Fruit fly (Drosophila melanogaster): ENCODE data around the gene CG3386.
A peak's percentile ranks its signal among the peaks of the same experiment; 100 is the strongest.

dm6 chr3L:700160-700917 is 18.1 kb upstream of the CG3386 start:
- TF ChIP-seq grau (tag; optimal IDR thresholded peaks at IDR 0.05) (peak; percentile 73), CG13775 (GFP tag; optimal IDR thresholded peaks at IDR 0.05) (peak; percentile 8), Opbp (GFP tag; IDR thresholded peaks at IDR 0.05; ENCODE audit: partially characterized antibody) (no peak), CG7372 (GFP tag; IDR thresholded peaks at IDR 0.05) (no peak), CG14667 (GFP tag; IDR thresholded peaks at IDR 0.05) (peak; percentile 24; the same call in 1 of the 2 replicates), CG4282 (GFP tag; optimal IDR thresholded peaks at IDR 0.05) (peak; percentile 1), CkIIα-i1 (GFP tag; IDR thresholded peaks at IDR 0.05) (no peak), CG10366 (GFP tag; IDR thresholded peaks at IDR 0.05) (peak; percentile 47), maf-S (GFP tag; optimal IDR thresholded peaks at IDR 0.05) (peak; percentile 14), tx (GFP tag; optimal IDR thresholded peaks at IDR 0.05) (no peak), ato (GFP tag; IDR thresholded peaks at IDR 0.05; ENCODE audit: partially characterized antibody) (no peak), CG2875 (GFP tag; optimal IDR thresholded peaks at IDR 0.05) (peak; percentile 42)
